Worm (Caenorhabditis elegans) whole organism, late embryonic: Measurements from ENCODE around the gene srd-27.

Experiments used
- F13H6.1 ChIP-seq: sonication (generic microtip); optimal IDR thresholded peaks from 2 replicates; lab custom pipeline; 2016; ENCODE audit warnings: missing genetic modification characterization, missing compliant biosample characterization
- K09A11.1 ChIP-seq: sonication (generic microtip); optimal IDR thresholded peaks from 2 replicates; lab custom pipeline; 2017; ENCODE audit warnings: antibody characterized with exemption, mild to moderate bottlenecking, missing genetic modification characterization, missing compliant biosample characterization; ENCODE audit not compliant: insufficient read depth
- ceh-19 ChIP-seq: fragments of 200-800 bp; sonication (Bioruptor generic); optimal IDR thresholded peaks from 2 replicates; lab custom pipeline; 2018; ENCODE audit warnings: mild to moderate bottlenecking, missing genetic modification characterization, missing compliant biosample characterization
- dmd-4 ChIP-seq: sonication (generic microtip); optimal IDR thresholded peaks from 2 replicates; lab custom pipeline; 2016; ENCODE audit warnings: borderline replicate concordance, missing genetic modification characterization, missing compliant biosample characterization
- dve-1 ChIP-seq: sonication (generic microtip); optimal IDR thresholded peaks from 2 replicates; lab custom pipeline; 2017; ENCODE audit warnings: antibody characterized with exemption, mild to moderate bottlenecking, missing genetic modification characterization, missing compliant biosample characterization
- gmeb-2 ChIP-seq: sonication (generic microtip); optimal IDR thresholded peaks from 2 replicates; lab custom pipeline; 2016; ENCODE audit warnings: missing genetic modification characterization, inconsistent platforms, missing compliant biosample characterization
- pha-4 ChIP-seq: fragments of 150-350 bp; optimal IDR thresholded peaks from 2 replicates; lab custom pipeline; 2018; ENCODE audit warnings: missing biosample characterization, missing genetic modification reagents, missing genetic modification characterization
- pqm-1 ChIP-seq: sonication (generic microtip); optimal IDR thresholded peaks from 2 replicates; lab custom pipeline; 2016; ENCODE audit warnings: missing genetic modification characterization, missing compliant biosample characterization
- sox-4 ChIP-seq: sonication (generic microtip); optimal IDR thresholded peaks from 2 replicates; lab custom pipeline; 2017; ENCODE audit warnings: mild to moderate bottlenecking, missing genetic modification characterization, inconsistent platforms, missing compliant biosample characterization

DNA sequence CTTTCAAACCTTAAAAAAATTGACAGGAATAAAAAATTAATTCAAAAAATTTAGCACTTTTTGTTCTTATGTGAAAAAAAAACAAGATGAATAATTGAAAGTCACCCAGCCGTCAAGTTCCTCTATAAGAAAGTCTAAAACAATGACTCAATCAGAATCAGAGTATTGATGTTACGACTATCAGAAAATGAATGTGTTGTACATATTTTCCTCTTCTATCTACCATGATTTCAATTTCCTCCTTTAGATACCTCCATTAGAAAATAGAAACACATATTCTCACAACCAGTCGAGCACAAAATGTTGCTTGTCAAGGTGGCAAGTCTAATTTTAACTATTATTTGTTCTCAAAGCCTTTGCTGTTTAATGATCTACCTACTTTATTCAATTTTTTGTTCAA lies 16.8 kb downstream of the srd-27 start, which contains the start of gene srbc-48:
- TF ChIP-seq K09A11.1 (tag; lab: Kevin White, UChicago): no peak
- TF ChIP-seq pha-4 (tag; lab: Kevin White, UChicago): no peak
- TF ChIP-seq dmd-4 (tag; lab: Kevin White, UChicago): no peak
- no peak for TF ChIP-seq gmeb-2 (tag; lab: Kevin White, UChicago)
- TF ChIP-seq dve-1 (tag; lab: Kevin White, UChicago): no peak
- TF ChIP-seq ceh-19 (GFP tag; lab: Kevin White, UChicago): no peak
- no peak for TF ChIP-seq F13H6.1 (tag; lab: Kevin White, UChicago)
- TF ChIP-seq sox-4 (tag; lab: Kevin White, UChicago): no peak
- no peak for TF ChIP-seq pqm-1
